Fruit fly (Drosophila melanogaster) Kc167 (cell line): ENCODE results near the gene CG46510.
"Not testable (repeated sequence)": the region's sequence is repeated elsewhere in the genome, so short reads cannot be mapped to it uniquely, and the experiment has no call there.

Experiments used
- Myc ChIP-seq: fragments of >200 bp; optimal IDR thresholded peaks from 2 replicates; lab custom pipeline; 2017; ENCODE audit warnings: missing external identifiers
- Sin3A ChIP-seq: fragments of >200 bp; optimal IDR thresholded peaks from 2 replicates; lab custom pipeline; 2018; ENCODE audit warnings: missing external identifiers
- h ChIP-seq: fragments of >200 bp; optimal IDR thresholded peaks from 3 replicates; lab custom pipeline; 2018; ENCODE audit warnings: missing external identifiers
- insv ChIP-seq: fragments of >200 bp; optimal IDR thresholded peaks from 3 replicates; lab custom pipeline; 2018; ENCODE audit warnings: missing external identifiers
- psq ChIP-seq: fragments of >200 bp; optimal IDR thresholded peaks from 2 replicates; lab custom pipeline; 2017; ENCODE audit warnings: missing external identifiers
- ttk ChIP-seq: sonication (Bioruptor generic); optimal IDR thresholded peaks from 2 replicates; lab custom pipeline; 2017; ENCODE audit warnings: missing external identifiers

CG46510 gene

dm6 chrX:22177205-22177604 lies at the start of gene CG46510:
Gene CG46510, plus strand, starts transcription at chrX:22177505.
- TF ChIP-seq ttk; psq (lab: Kevin White, UChicago); h (lab: Kevin White, UChicago): not testable (repeated sequence)

dm6 chrX:22142758-22143157 lies 34.5 kb upstream of the CG46510 start, which contains the start of gene CG40813:
Gene CG40813, plus strand, starts transcription at chrX:22143058.
- not testable (repeated sequence) for TF ChIP-seq ttk; insv (lab: Kevin White, UChicago); h (lab: Kevin White, UChicago)

- not testable (repeated sequence) for TF ChIP-seq Myc; h (lab: Kevin White, UChicago); Sin3A
These were observed 29.8 kb upstream of the CG46510 start, which contains the start of gene CG46504 for dm6 chrX:22147489-22147888. Gene CG46504, plus strand, starts transcription at chrX:22147789.

- TF ChIP-seq Sin3A; h (lab: Kevin White, UChicago); psq (lab: Kevin White, UChicago): not testable (repeated sequence)
These were observed 24.8 kb upstream of the CG46510 start, which contains the start of gene CG46505 for dm6 chrX:22152542-22152941. Gene CG46505, plus strand, starts transcription at chrX:22152842.

- TF ChIP-seq h (lab: Kevin White, UChicago); psq (lab: Kevin White, UChicago); ttk: not testable (repeated sequence)
These were observed 19.7 kb upstream of the CG46510 start, which contains the start of gene CG46506 for dm6 chrX:22157587-22157986. Gene CG46506, plus strand, starts transcription at chrX:22157887.

dm6 chrX:22162623-22163022 lies 14.7 kb upstream of the CG46510 start, which contains the start of gene CG46507:
Gene CG46507, plus strand, starts transcription at chrX:22162923.
- not testable (repeated sequence) for TF ChIP-seq h (lab: Kevin White, UChicago); Myc; ttk

dm6 chrX:22167355-22167754 lies 9.9 kb upstream of the CG46510 start, which contains the start of gene CG46508:
Gene CG46508, plus strand, starts transcription at chrX:22167655.
- not testable (repeated sequence) for TF ChIP-seq psq (lab: Kevin White, UChicago); insv (lab: Kevin White, UChicago); Sin3A

- TF ChIP-seq h (lab: Kevin White, UChicago); insv (lab: Kevin White, UChicago); Sin3A: not testable (repeated sequence)
These were observed 5.0 kb upstream of the CG46510 start, which contains the start of gene CG46509 for dm6 chrX:22172341-22172740. Gene CG46509, plus strand, starts transcription at chrX:22172641.

- not testable (repeated sequence) for TF ChIP-seq Sin3A; h (lab: Kevin White, UChicago); insv (lab: Kevin White, UChicago)
These were observed 4.9 kb downstream of the CG46510 start, which contains the start of gene CG46511 for dm6 chrX:22182193-22182592. Gene CG46511, plus strand, starts transcription at chrX:22182493.

- not testable (repeated sequence) for TF ChIP-seq h (lab: Kevin White, UChicago); ttk; psq (lab: Kevin White, UChicago)
These were observed 9.8 kb downstream of the CG46510 start, which contains the start of gene CG46512 for dm6 chrX:22187070-22187469. Gene CG46512, plus strand, starts transcription at chrX:22187370.

dm6 chrX:22191973-22192372 lies 14.7 kb downstream of the CG46510 start, which contains the start of gene CG46513:
Gene CG46513, plus strand, starts transcription at chrX:22192273.
- TF ChIP-seq h, psq, insv (lab: Kevin White, UChicago): not testable (repeated sequence)

- not testable (repeated sequence) for TF ChIP-seq ttk; h (lab: Kevin White, UChicago); insv (lab: Kevin White, UChicago)
These were observed 19.6 kb downstream of the CG46510 start, which contains the start of gene CG46514 for dm6 chrX:22196874-22197273. Gene CG46514, plus strand, starts transcription at chrX:22197174.

dm6 chrX:22201883-22202282 lies 24.6 kb downstream of the CG46510 start, which contains the start of gene CG46515:
Gene CG46515, plus strand, starts transcription at chrX:22202183.
- not testable (repeated sequence) for TF ChIP-seq h (lab: Kevin White, UChicago); insv (lab: Kevin White, UChicago); Myc

dm6 chrX:22212028-22212427 lies 34.7 kb downstream of the CG46510 start, which contains the start of gene CG46516:
Gene CG46516, plus strand, starts transcription at chrX:22212328.
- not testable (repeated sequence) for TF ChIP-seq ttk; psq (lab: Kevin White, UChicago); insv (lab: Kevin White, UChicago)
